Fruit fly (Drosophila melanogaster) whole organism, adult: Measurements from ENCODE around the gene jet.

Source experiments
- CG11617 ChIP-seq: fragments of 200-800 bp; sonication (Bioruptor generic); optimal IDR thresholded peaks from 2 replicates; lab custom pipeline; 2017; ENCODE audit warnings: mild to moderate bottlenecking, missing biosample characterization, missing genetic modification reagents, missing genetic modification characterization
- CG12768 ChIP-seq: fragments of 200-800 bp; sonication (Bioruptor generic); optimal IDR thresholded peaks from 2 replicates; lab custom pipeline; 2017; ENCODE audit warnings: missing biosample characterization, missing genetic modification characterization, mild to moderate bottlenecking, moderate library complexity, missing genetic modification reagents
- CG14711 ChIP-seq: fragments of 200-800 bp; sonication (Bioruptor generic); optimal IDR thresholded peaks from 2 replicates; lab custom pipeline; 2018; ENCODE audit warnings: missing biosample characterization, mild to moderate bottlenecking, missing genetic modification characterization, moderate library complexity
- CG1620 ChIP-seq: fragments of 200-800 bp; sonication (Bioruptor generic); optimal IDR thresholded peaks from 2 replicates; lab custom pipeline; 2016; ENCODE audit warnings: missing biosample characterization, missing genetic modification characterization
- CG33017 ChIP-seq: fragments of 200-800 bp; sonication (Bioruptor generic); optimal IDR thresholded peaks from 2 replicates; lab custom pipeline; 2018; ENCODE audit warnings: missing biosample characterization, mild to moderate bottlenecking, missing genetic modification characterization, moderate library complexity
- CG5204 ChIP-seq: fragments of 200-800 bp; sonication (Bioruptor generic); optimal IDR thresholded peaks from 2 replicates; lab custom pipeline; 2016; ENCODE audit warnings: missing biosample characterization, missing genetic modification characterization
- CG7045 ChIP-seq: fragments of 200-800 bp; sonication (Bioruptor generic); optimal IDR thresholded peaks from 2 replicates; lab custom pipeline; 2017; ENCODE audit warnings: missing biosample characterization, mild to moderate bottlenecking, missing genetic modification characterization
- CG7101 ChIP-seq: fragments of 200-800 bp; sonication (Bioruptor generic); optimal IDR thresholded peaks from 2 replicates; lab custom pipeline; 2018; ENCODE audit warnings: missing biosample characterization, mild to moderate bottlenecking, missing genetic modification characterization, moderate library complexity
- Clk ChIP-seq: fragments of 200-800 bp; sonication (Bioruptor generic); optimal IDR thresholded peaks from 2 replicates; lab custom pipeline; 2017; ENCODE audit warnings: missing biosample characterization, missing genetic modification characterization
- Crg-1 ChIP-seq: fragments of 200-800 bp; sonication (Bioruptor generic); optimal IDR thresholded peaks from 2 replicates; lab custom pipeline; 2016; ENCODE audit warnings: missing biosample characterization, missing genetic modification characterization
- Hr96 ChIP-seq: fragments of 200-800 bp; sonication (Bioruptor generic); optimal IDR thresholded peaks from 2 replicates; lab custom pipeline; 2016; ENCODE audit warnings: missing biosample characterization, missing genetic modification characterization
- Mnt ChIP-seq: fragments of 200-800 bp; sonication (Bioruptor generic); optimal IDR thresholded peaks from 2 replicates; lab custom pipeline; 2016; ENCODE audit warnings: missing biosample characterization, mild to moderate bottlenecking, missing genetic modification characterization
- bab1 ChIP-seq: fragments of 200-800 bp; sonication (Bioruptor generic); optimal IDR thresholded peaks from 3 replicates; lab custom pipeline; 2019; ENCODE audit warnings: missing biosample characterization, mild to moderate bottlenecking, missing genetic modification characterization, moderate library complexity
- cic ChIP-seq: fragments of 200-800 bp; sonication (Bioruptor generic); optimal IDR thresholded peaks from 2 replicates; lab custom pipeline; 2017; ENCODE audit warnings: missing biosample characterization, mild to moderate bottlenecking, missing genetic modification characterization, moderate library complexity
- cnc ChIP-seq, 2 experiments: fragments of >200 bp; optimal IDR thresholded peaks; 2 replicates each; lab custom pipeline; 2017
- kay ChIP-seq: fragments of 200-800 bp; sonication (Bioruptor generic); peaks from one replicate; lab custom pipeline; 2016; ENCODE audit warnings: missing biosample characterization, missing genetic modification characterization, borderline replicate concordance
- ovo ChIP-seq: fragments of 200-800 bp; sonication (Bioruptor generic); optimal IDR thresholded peaks from 2 replicates; lab custom pipeline; 2016; ENCODE audit warnings: missing biosample characterization, missing genetic modification characterization
- pad ChIP-seq: fragments of 200-800 bp; sonication (Bioruptor generic); optimal IDR thresholded peaks from 3 replicates; lab custom pipeline; 2017; ENCODE audit warnings: missing biosample characterization, missing genetic modification characterization, mild to moderate bottlenecking, moderate library complexity, missing genetic modification reagents
- tj ChIP-seq: fragments of 200-800 bp; sonication (Bioruptor generic); optimal IDR thresholded peaks from 3 replicates; lab custom pipeline; 2017; ENCODE audit warnings: missing biosample characterization, mild to moderate bottlenecking, missing genetic modification characterization, moderate library complexity
- toe ChIP-seq: fragments of 200-800 bp; sonication (Bioruptor generic); optimal IDR thresholded peaks from 2 replicates; lab custom pipeline; 2016; ENCODE audit warnings: missing biosample characterization, missing genetic modification characterization

jet gene

dm6 chr2L:4936325-4936869 is 13.2 kb downstream of the jet start, which contains the start of gene hoe2:
TSS of gene hoe2 (minus strand) at chr2L:4936450.
- TF ChIP-seq CG11617 (GFP tag; lab: Kevin White, UChicago), result no peak
- peak; percentile 5 for TF ChIP-seq CG7045 (GFP tag; lab: Kevin White, UChicago)
- TF ChIP-seq CG12768 (GFP tag; lab: Kevin White, UChicago), result no peak

dm6 chr2L:4932284-4932683 is 17.3 kb downstream of the jet start, which contains the start of gene hoe1:
TSS of gene hoe1 (minus strand) at chr2L:4932384.
- TF ChIP-seq CG1620 (GFP tag; lab: Kevin White, UChicago) (no peak), CG11617 (GFP tag; lab: Kevin White, UChicago) (no peak), pad (GFP tag; lab: Kevin White, UChicago) (no peak), CG5204 (GFP tag; lab: Kevin White, UChicago) (no peak), CG14711 (tag; lab: Kevin White, UChicago) (no peak)

dm6 chr2L:4930541-4930940 is 19.0 kb downstream of the jet start:
- TF ChIP-seq CG7101 (tag; lab: Kevin White, UChicago) (peak; percentile 67), CG33017 (peak; percentile 90), Clk (GFP tag; lab: Kevin White, UChicago) (no peak), CG14711 (tag; lab: Kevin White, UChicago) (peak; percentile 69), pad (GFP tag; lab: Kevin White, UChicago) (no peak), cic (GFP tag; lab: Kevin White, UChicago) (no peak), bab1 (GFP tag; lab: Kevin White, UChicago) (peak; percentile 35), ovo (GFP tag; lab: Kevin White, UChicago) (no peak), Hr96 (GFP tag; lab: Kevin White, UChicago) (peak; percentile 12), toe (GFP tag; lab: Kevin White, UChicago) (peak; percentile 9), CG11617 (GFP tag; lab: Kevin White, UChicago) (peak; percentile 20), Crg-1 (GFP tag; lab: Kevin White, UChicago) (no peak), cnc (optimal IDR thresholded peaks at IDR 0.05; lab: Kevin White, UChicago) (no peak), tj (GFP tag; lab: Kevin White, UChicago) (peak; percentile 30), CG5204 (GFP tag; lab: Kevin White, UChicago) (peak; percentile 61), Mnt (GFP tag; lab: Kevin White, UChicago) (no peak), CG1620 (GFP tag; lab: Kevin White, UChicago) (no peak), CG12768 (GFP tag; lab: Kevin White, UChicago) (peak; percentile 51), kay (GFP tag; lab: Kevin White, UChicago) (peak; percentile 36), CG7045 (GFP tag; lab: Kevin White, UChicago) (peak; percentile 83)

- TF ChIP-seq CG7045 (GFP tag; lab: Kevin White, UChicago), result peak; percentile 30
- TF ChIP-seq pad (GFP tag; lab: Kevin White, UChicago), result no peak
Measured at dm6 chr2L:4928340-4928739, 21.2 kb downstream of the jet start.

dm6 chr2L:4916738-4917137 is 32.8 kb downstream of the jet start:
- TF ChIP-seq Clk (GFP tag; lab: Kevin White, UChicago) (no peak), bab1 (GFP tag; lab: Kevin White, UChicago) (no peak), tj (GFP tag; lab: Kevin White, UChicago) (peak; percentile 90), CG11617 (GFP tag; lab: Kevin White, UChicago) (no peak), cic (GFP tag; lab: Kevin White, UChicago) (no peak), cnc (optimal IDR thresholded peaks at IDR 0.05; lab: Kevin White, UChicago) (no peak), CG7101 (tag; lab: Kevin White, UChicago) (no peak)

dm6 chr2L:4915715-4916153 is 33.9 kb downstream of the jet start:
- TF ChIP-seq Mnt (GFP tag; lab: Kevin White, UChicago) (no peak), CG7045 (GFP tag; lab: Kevin White, UChicago) (no peak), CG12768 (GFP tag; lab: Kevin White, UChicago) (no peak), pad (GFP tag; lab: Kevin White, UChicago) (peak; percentile 79), Hr96 (GFP tag; lab: Kevin White, UChicago) (peak; percentile 47), cnc (optimal IDR thresholded peaks at IDR 0.05; lab: Kevin White, UChicago) (no peak), Crg-1 (GFP tag; lab: Kevin White, UChicago) (peak; percentile 55), Clk (GFP tag; lab: Kevin White, UChicago) (no peak), kay (GFP tag; lab: Kevin White, UChicago) (no peak), cic (GFP tag; lab: Kevin White, UChicago) (no peak), CG1620 (GFP tag; lab: Kevin White, UChicago) (peak; percentile 0), tj (GFP tag; lab: Kevin White, UChicago) (peak; percentile 68), toe (GFP tag; lab: Kevin White, UChicago) (no peak), CG5204 (GFP tag; lab: Kevin White, UChicago) (no peak), bab1 (GFP tag; lab: Kevin White, UChicago) (peak; percentile 98), CG33017 (no peak), CG11617 (GFP tag; lab: Kevin White, UChicago) (peak; percentile 81), CG7101 (tag; lab: Kevin White, UChicago) (peak; percentile 73), ovo (GFP tag; lab: Kevin White, UChicago) (peak; percentile 13), CG14711 (tag; lab: Kevin White, UChicago) (peak; percentile 77)
